Worm (Caenorhabditis elegans): ENCODE measurements around the gene clec-3.

Gene clec-3

DNA sequence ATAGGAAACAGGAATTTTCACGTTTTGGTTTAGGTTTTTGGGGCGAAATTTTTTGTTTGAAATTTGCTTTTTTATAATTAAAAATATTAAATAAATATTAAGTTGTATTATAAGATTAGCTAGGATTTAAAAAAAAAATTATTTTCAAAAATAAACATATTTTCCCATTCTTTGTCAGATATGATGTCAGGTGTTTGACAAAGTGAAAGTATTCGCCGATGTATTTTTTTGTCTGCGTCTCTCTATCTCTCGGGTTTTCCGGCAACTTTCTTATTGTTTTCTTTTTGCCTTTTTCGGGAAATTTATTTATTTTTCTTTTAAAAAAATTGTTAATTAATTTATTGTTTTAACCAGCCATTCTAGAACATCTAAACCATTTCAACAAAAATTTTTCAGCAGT, 10.7 kb upstream of the clec-3 start:
- TF ChIP-seq ztf-11 (tag; optimal IDR thresholded peaks at IDR 0.05) = no peak
- peak; percentile 31 for TF ChIP-seq blmp-1 (tag; optimal IDR thresholded peaks at IDR 0.05)

DNA sequence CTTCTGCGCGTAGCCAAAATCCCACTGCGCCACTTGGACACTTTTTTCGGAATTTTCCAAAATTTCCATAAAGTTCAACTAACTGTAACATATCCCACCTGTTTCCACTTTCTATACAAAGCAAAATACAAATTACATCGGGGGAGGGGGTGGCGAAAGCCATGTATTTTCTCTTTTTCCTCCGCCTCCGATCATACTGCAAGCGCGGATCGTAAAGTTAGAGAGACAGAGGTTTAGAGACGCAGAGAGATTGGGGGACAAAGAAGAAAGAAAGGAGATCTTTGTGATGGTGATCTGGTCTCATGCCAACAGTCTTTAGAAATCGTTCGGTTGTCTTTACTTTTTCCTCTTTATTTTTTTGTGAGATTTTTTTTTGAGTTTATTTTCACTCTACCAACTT, 8.6 kb upstream of the clec-3 start:
- TF ChIP-seq nhr-76 (tag; optimal IDR thresholded peaks at IDR 0.05) (no peak), nhr-237 (tag; optimal IDR thresholded peaks at IDR 0.05) (no peak), cnd-1 (tag; optimal IDR thresholded peaks at IDR 0.05) (no peak), snpc-4 (tag; optimal IDR thresholded peaks at IDR 0.05) (no peak), tbx-8 (GFP tag; optimal IDR thresholded peaks at IDR 0.05) (no peak), mep-1 (tag; optimal IDR thresholded peaks at IDR 0.05) (no peak), blmp-1 (tag; optimal IDR thresholded peaks at IDR 0.05) (peak; percentile 23), ceh-39 (tag; optimal IDR thresholded peaks at IDR 0.05) (no peak), ham-2 (GFP tag; optimal IDR thresholded peaks at IDR 0.05) (peak; percentile 43)

DNA sequence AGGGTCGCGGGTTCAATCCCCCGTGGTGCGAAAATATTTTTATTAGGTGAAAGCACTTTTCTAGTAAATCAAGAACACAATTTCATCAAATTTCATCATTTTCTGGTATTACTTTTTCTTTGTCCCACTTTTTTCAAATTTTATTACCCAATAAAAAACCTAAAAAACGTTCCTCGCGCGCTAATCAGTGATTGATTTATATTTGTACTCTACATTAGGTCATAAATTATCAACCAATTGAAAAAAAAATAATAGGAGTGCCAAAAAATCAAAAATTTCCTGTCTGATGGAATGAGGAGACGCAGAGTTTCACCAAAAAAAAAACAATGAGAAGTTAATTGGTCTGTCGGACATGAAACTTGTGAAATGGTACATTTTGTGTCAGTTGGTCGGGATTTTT, 4.9 kb upstream of the clec-3 start:
- no peak for TF ChIP-seq lin-32 (GFP tag; optimal IDR thresholded peaks at IDR 0.05)

DNA sequence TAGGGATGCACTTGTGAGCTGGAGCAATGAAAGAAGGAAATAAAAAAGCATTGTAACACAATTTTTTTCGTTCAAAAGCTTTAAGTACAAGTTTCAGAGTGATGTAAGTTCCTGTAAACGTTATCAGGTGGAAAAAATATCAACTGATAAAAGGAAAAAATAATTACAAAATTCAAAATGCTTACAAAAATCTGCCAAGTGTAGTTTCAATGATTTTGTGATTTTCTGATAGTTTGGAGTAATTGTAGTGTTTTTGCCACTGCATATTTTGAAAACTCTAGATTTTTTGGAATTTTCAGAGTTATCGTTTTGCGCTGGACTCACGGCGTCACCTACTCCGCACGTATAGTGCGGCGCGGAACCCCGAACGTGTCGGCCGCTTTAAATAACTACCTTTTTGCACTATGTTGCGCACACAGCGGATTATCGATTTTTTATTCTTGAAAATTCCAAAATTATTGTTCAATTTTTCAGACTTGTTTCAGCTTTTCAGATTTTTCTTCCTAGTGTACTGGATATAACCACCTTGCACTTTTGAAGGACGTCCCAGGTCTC, 3.8 kb upstream of the clec-3 start, which contains the start of gene clec-2:
Gene clec-2 (minus strand): TSS at position 51 of the 555 bp plus-strand sequence.
- TF ChIP-seq ceh-39 (tag; optimal IDR thresholded peaks at IDR 0.05) (no peak), ces-1 (GFP tag; optimal IDR thresholded peaks at IDR 0.05) (no peak), unc-62 (GFP tag; optimal IDR thresholded peaks at IDR 0.05) (no peak), mep-1 (tag; optimal IDR thresholded peaks at IDR 0.05) (no peak), ham-2 (GFP tag; optimal IDR thresholded peaks at IDR 0.05) (no peak), ceh-83 (GFP tag; optimal IDR thresholded peaks at IDR 0.05) (no peak), tbx-8 (GFP tag; optimal IDR thresholded peaks at IDR 0.05) (no peak), lin-32 (GFP tag; optimal IDR thresholded peaks at IDR 0.05) (no peak)

DNA sequence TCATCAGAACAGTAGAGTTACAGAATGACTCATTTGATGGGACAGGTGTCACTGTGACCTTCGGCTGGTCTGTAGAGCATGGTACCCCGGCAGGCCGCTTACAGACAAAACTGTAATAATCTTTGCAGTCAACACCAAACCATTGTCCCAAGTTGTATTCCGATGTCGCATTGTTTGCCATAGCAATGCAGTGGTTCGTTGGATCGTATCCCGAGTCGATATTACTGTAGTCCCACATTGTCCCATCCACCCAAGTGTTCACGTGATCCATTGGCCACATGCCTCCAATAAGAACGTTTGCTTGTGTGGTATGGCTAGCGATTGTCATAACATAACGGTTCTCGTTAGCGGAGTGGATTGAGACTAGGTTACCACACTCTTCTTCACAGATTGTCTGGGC, 1.2 kb upstream of the clec-3 start:
- no peak for TF ChIP-seq lin-32 (GFP tag; optimal IDR thresholded peaks at IDR 0.05)
- no peak for TF ChIP-seq M03D4.4 (tag; optimal IDR thresholded peaks at IDR 0.05)
- TF ChIP-seq ces-1 (GFP tag; optimal IDR thresholded peaks at IDR 0.05) = no peak
- TF ChIP-seq nhr-28 (tag; optimal IDR thresholded peaks at IDR 0.05) = no peak
- no peak for TF ChIP-seq nhr-2 (tag; optimal IDR thresholded peaks at IDR 0.05)
- no peak for TF ChIP-seq cnd-1 (tag; optimal IDR thresholded peaks at IDR 0.05)
- TF ChIP-seq unc-120 (tag; optimal IDR thresholded peaks at IDR 0.05; ENCODE audit: poor library complexity, severe bottlenecking) = no peak

DNA sequence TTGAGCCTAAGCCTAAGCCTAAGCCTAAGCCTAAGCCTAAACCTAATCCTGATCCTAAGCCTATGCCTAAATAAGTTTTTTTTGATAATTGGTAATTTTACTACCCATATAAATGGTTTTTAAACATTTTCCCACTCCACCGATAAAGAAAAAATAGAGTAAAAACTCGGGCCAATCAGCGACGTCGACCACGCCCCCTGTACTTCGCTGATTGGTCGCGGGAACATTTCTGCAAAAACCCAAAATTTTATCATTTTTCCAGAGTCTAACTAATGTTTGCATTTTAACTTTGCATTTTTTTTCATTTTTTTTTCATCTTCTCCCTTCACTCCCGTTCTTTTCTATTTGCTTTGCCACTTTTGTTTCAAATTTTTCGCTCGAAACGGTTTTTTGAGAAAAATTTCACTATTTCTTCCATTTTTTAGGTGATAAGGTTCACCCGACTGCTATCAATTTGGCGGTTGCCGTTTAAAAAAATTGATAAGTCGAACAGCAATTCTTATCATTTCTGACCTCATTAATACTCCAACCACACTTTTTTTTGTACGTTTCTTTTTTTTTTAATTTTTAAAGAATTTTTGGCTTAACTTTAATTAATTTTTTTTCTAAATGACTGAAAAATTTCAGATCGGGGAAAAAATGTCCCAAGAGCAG, 5.4 kb downstream of the clec-3 start, which contains the start of gene C41H7.2:
Gene C41H7.2 (plus strand): TSS at position 622 of the 654 bp plus-strand sequence.
- TF ChIP-seq mls-2 (tag; optimal IDR thresholded peaks at IDR 0.05) (no peak), sptf-1 (tag; optimal IDR thresholded peaks at IDR 0.05) (no peak), tbx-8 (GFP tag; optimal IDR thresholded peaks at IDR 0.05) (no peak)

DNA sequence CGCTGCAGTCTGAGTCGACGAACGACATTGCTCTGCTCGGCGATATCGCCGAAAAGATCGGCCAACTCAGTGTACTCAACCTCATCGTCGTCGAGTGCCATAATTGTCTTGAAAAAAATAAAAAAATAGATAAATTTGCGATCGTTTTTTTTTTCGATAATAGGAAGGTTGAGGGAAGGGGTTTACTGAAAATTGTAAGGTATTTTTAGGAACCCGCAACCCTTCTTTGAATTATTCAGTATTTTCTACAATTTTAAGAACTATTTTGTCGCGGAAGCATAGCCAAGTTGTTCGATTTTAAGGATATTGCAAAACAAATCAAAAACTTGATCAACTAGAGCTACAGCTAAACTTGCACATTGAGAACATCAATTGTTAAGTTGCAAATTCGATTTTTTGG, 7.6 kb downstream of the clec-3 start, which contains the start of gene C41H7.9:
Gene C41H7.9 (minus strand): TSS at position 101 of the 400 bp plus-strand sequence.
- no peak for TF ChIP-seq ztf-11 (tag; optimal IDR thresholded peaks at IDR 0.05)
- TF ChIP-seq pha-4 (tag; optimal IDR thresholded peaks at IDR 0.05) = no peak
- no peak for TF ChIP-seq bed-3 (GFP tag; optimal IDR thresholded peaks at IDR 0.05)
- no peak for TF ChIP-seq hlh-1 (tag; optimal IDR thresholded peaks at IDR 0.05)
- TF ChIP-seq ceh-43 (GFP tag; optimal IDR thresholded peaks at IDR 0.05) = no peak
- no peak for TF ChIP-seq drap-1 (GFP tag; optimal IDR thresholded peaks at IDR 0.05)
- TF ChIP-seq lin-32 (GFP tag; optimal IDR thresholded peaks at IDR 0.05) = no peak
- TF ChIP-seq cnd-1 (tag; optimal IDR thresholded peaks at IDR 0.05) = no peak
- no peak for TF ChIP-seq nhr-237 (tag; optimal IDR thresholded peaks at IDR 0.05)
- TF ChIP-seq unc-39 (tag; optimal IDR thresholded peaks at IDR 0.05) = no peak
- TF ChIP-seq snpc-4 (tag; optimal IDR thresholded peaks at IDR 0.05) = no peak
- no peak for TF ChIP-seq mab-5 (tag; optimal IDR thresholded peaks at IDR 0.05)
- TF ChIP-seq sem-2 (GFP tag; optimal IDR thresholded peaks at IDR 0.05) = no peak
- no peak for TF ChIP-seq sptf-1 (tag; optimal IDR thresholded peaks at IDR 0.05)
- no peak for TF ChIP-seq ceh-39 (tag; optimal IDR thresholded peaks at IDR 0.05)
- TF ChIP-seq unc-62 (GFP tag; optimal IDR thresholded peaks at IDR 0.05) = no peak
- no peak for TF ChIP-seq nhr-12 (tag; optimal IDR thresholded peaks at IDR 0.05)
- no peak for TF ChIP-seq mep-1 (tag; optimal IDR thresholded peaks at IDR 0.05)
- no peak for TF ChIP-seq elt-1 (tag; optimal IDR thresholded peaks at IDR 0.05; ENCODE audit: borderline replicate concordance, insufficient read depth)

Measured in whole organism, mixed stage, embryonic.